Fruit fly (Drosophila melanogaster): Measurements from ENCODE around the gene RunxB.
A peak's percentile ranks its signal among the peaks of the same experiment; 100 is the strongest.

The RunxB gene

DNA sequence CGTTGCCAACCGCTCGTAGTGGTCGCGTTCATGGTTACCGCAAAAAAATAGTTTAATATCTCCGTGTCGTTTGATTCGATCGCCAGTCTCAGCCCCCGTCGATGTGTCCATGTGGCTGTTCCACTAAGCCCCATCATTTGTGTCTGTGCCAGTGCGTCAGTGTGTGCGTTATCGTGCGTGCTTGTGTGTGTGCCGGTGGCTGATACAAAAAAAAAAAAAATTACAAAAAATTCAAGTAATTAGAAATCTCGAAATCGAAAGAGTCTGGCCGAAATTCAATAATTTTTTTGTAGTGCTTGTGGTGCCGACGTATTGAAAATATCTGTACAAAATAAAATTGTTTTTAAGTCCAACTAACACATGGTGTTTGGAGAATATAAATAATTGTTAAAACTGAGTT, at the start of gene RunxB:
RunxB (plus strand) TSS at position 301 of the 400 bp plus-strand sequence.
- TF ChIP-seq noc (tag; optimal IDR thresholded peaks at IDR 0.05) = no peak

dm6 chrX:20488701-20489122, 49.6 kb upstream of the RunxB start:
- TF ChIP-seq noc (tag; optimal IDR thresholded peaks at IDR 0.05) = peak; percentile 87

dm6 chrX:20489382-20489994, 48.8 kb upstream of the RunxB start:
- no peak for TF ChIP-seq noc (tag; optimal IDR thresholded peaks at IDR 0.05)

- no peak for TF ChIP-seq noc (tag; optimal IDR thresholded peaks at IDR 0.05)
Measured at dm6 chrX:20489995-20490393, 48.3 kb upstream of the RunxB start.

- TF ChIP-seq noc (tag; optimal IDR thresholded peaks at IDR 0.05) = no peak
Measured at dm6 chrX:20490883-20491282, 47.4 kb upstream of the RunxB start.

DNA sequence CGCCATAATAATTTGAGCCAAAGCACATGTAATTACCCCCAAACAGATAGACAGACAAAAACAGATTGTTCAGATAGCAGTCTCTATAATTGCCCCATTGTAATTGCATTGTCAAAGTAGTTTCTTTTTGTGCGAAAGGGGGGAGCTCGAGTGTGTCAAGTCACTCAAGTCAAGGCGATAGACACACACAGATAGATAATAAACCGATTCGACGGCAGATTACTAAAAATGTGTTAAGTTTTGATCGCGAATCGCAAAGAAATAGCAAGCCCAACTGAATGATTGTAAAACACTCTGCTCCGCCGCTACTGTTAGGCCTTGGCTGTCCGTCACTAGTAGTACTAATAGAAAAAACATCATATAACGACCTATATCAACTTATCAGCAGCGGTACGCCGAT, 45.6 kb upstream of the RunxB start:
- TF ChIP-seq noc (tag; optimal IDR thresholded peaks at IDR 0.05) = no peak

DNA sequence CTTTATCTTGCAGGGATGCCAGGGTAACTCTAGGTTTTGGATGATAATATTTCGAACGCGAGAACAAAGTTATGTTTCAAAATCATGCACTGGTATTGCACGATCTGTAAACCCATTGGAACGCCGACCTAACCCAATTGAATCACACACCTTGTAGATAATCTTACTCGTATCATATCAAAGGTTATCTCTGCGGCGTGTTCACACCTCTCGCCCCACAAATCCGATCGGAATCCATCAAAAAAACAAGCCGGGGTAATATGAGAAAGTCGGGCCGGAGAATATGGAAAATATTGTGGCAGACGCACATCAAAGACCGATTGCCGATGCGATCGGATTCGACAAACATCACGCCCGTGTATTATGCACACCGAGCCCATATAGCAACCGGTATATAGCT, 43.2 kb upstream of the RunxB start:
- TF ChIP-seq noc (tag; optimal IDR thresholded peaks at IDR 0.05) = no peak

- peak; percentile 23 for TF ChIP-seq noc (tag; optimal IDR thresholded peaks at IDR 0.05)
Measured at dm6 chrX:20495767-20496656, 42.3 kb upstream of the RunxB start.

DNA sequence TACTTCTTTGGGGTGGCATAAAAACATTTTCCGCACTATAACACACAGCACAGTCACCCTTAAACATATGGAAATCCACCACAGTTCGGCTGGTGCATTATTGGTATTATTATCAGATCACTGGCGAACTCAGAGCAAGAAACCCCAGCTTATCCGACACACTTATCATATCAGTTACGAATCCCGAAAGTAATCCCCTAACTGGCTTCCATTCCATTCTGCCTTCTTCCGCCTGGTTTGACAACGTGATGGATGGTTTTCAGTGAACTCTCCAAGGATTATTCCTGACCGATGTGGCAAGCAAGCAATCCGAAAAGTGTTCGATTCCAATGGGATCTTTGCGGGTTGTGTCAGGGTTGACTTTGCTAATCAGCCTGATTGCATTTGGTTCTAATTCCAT, 39.3 kb upstream of the RunxB start:
- no peak for TF ChIP-seq noc (tag; optimal IDR thresholded peaks at IDR 0.05)

DNA sequence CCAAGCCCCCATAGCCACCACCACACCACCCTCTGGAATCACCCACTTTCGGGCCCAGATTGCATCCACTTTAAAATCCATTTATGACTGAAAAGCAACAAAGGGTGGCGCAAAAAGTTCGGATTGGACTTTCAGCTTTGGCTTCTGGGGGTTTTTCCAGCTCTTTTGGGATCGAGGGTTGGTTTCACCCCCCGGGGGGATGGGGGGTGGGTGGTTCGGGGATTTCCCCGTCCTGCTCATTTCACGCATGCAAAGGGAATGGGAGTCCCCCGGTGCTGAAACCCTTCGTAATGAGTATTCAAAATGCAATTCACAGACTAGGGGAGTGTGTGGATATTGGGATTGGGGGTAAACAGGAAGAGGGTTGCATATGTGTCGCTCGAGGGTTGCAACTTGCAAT, 38.5 kb upstream of the RunxB start:
- TF ChIP-seq noc (tag; optimal IDR thresholded peaks at IDR 0.05) = no peak

DNA sequence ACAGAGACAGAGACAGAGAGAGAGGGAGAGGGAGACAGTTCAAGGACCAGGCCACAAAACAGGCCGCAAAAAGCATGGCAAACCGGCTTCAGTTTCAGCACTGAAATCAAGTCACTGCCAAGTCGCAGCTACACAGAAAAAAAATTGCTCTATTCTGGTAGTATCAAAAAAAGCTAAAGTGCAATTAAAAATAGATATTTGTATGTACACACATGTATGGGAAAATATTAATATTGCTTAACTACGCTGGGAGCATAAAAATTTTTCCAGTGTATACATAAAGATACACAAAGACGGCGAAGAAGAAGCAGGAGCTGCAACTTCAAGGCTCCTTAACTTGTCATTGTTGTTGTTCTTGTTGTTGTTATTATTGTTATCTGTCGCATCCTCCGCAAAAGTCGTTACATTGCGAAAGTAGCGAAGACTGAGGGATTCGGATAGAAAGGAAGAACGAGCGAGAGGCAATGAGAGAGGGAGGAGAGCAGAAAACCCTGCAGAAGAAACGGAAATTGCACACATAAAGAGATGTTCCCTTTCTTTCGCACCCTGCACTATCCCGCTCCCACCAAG, 37.2 kb upstream of the RunxB start:
- no peak for TF ChIP-seq noc (tag; optimal IDR thresholded peaks at IDR 0.05)

dm6 chrX:20501640-20502039, 36.7 kb upstream of the RunxB start:
- no peak for TF ChIP-seq noc (tag; optimal IDR thresholded peaks at IDR 0.05)

- no peak for TF ChIP-seq noc (tag; optimal IDR thresholded peaks at IDR 0.05)
Measured at dm6 chrX:20502252-20502651, 36.0 kb upstream of the RunxB start.

DNA sequence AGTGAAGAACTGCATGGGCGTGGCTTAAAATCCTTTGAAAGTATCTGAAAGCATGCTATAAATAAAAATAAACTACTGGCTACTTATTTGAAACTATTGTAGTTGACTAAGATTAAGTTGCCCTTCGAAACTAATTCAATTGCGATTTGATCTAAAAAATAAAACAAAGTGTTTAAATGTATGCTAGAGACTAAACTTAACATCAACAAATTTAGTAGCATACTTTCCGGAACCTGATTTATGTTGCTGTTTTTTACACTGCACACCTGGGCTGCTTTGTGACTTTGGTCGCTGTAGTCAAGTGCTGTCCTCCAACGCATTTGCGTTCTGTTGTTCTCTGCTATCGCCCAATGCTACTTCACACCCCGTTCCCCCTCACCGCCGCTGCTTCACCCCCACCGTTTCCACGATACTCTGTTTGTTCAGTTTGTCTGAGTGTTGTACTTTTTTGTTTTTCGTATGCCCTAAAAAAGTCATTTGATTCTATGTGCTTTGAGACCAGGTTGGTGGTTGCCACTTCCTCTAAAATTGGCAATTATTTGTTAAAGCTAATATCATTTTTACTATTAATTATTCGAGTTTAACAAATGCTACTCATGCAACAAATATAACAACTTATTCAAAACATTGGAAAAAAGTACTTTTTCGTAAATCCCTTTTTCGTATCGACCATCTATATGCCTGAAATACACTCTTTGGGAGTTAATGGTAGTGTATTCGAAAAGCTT, 35.4 kb upstream of the RunxB start:
- peak; percentile 69 for TF ChIP-seq noc (tag; optimal IDR thresholded peaks at IDR 0.05)

- TF ChIP-seq noc (tag; optimal IDR thresholded peaks at IDR 0.05) = no peak
Measured at dm6 chrX:20503504-20503829, 34.8 kb upstream of the RunxB start.

- no peak for TF ChIP-seq noc (tag; optimal IDR thresholded peaks at IDR 0.05)
Measured at dm6 chrX:20505897-20506296, 32.4 kb upstream of the RunxB start.

All from whole organism, larva.